Worm (Caenorhabditis elegans): ENCODE data around the gene F41G4.8.

Gene F41G4.8

DNA sequence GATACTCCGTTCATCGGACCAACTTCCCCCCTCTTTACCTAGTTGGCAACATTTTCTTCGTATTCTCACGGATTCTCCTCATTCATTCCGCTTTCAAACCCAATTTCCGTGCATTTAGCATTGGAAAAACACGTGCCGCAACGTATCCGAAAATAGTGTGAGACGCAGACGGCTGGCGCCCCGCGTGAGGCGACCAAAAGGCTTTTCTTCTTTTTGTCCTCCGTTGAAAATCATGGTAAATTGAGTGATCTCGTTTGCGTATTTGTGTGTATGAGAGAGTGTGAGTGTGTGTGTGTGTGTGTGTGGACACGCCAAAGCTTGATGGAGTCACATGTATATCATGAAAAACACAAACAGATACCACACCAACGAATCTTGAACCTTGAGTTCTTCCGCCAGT lies 48.0 kb downstream of the F41G4.8 start (continued):
- TF ChIP-seq unc-130 (GFP tag; optimal IDR thresholded peaks at IDR 0.05) (no peak), lin-1 (GFP tag; IDR thresholded peaks at IDR 0.05) (peak; percentile 82), Y105C5A.15 (GFP tag; IDR thresholded peaks at IDR 0.05) (no peak), nhr-102 (tag; optimal IDR thresholded peaks at IDR 0.05) (peak; percentile 73), mxl-2 (GFP tag; conservative IDR thresholded peaks at IDR 0.05) (peak; percentile 84), arid-1 (GFP tag; conservative IDR thresholded peaks at IDR 0.05) (0 out of 2 replicates have a peak, but pooled peaks have one; percentile 42), dpl-1 (GFP tag; optimal IDR thresholded peaks at IDR 0.05) (peak; percentile 48), nhr-11 (tag; optimal IDR thresholded peaks at IDR 0.05) (peak; percentile 98), unc-62 (GFP tag; optimal IDR thresholded peaks at IDR 0.05 in 1 of 2) (peak in 1 of 2 experiments; percentile 100), unc-62 (tag; optimal IDR thresholded peaks at IDR 0.05) (no peak), hlh-11 (tag; optimal IDR thresholded peaks at IDR 0.05) (peak; percentile 99), mep-1 (tag; optimal IDR thresholded peaks at IDR 0.05) (peak; percentile 95), spr-1 (tag; optimal IDR thresholded peaks at IDR 0.05) (peak; percentile 44), F44E2.7 (GFP tag; IDR thresholded peaks at IDR 0.05) (no peak), nhr-48 (tag; optimal IDR thresholded peaks at IDR 0.05) (peak; percentile 81), egl-27 (tag; optimal IDR thresholded peaks at IDR 0.05) (peak; percentile 13), mxl-3 (GFP tag; optimal IDR thresholded peaks at IDR 0.05) (peak; percentile 97), skn-1 (tag; optimal IDR thresholded peaks at IDR 0.05) (peak; percentile 61), D1046.2 (GFP tag; IDR thresholded peaks at IDR 0.05) (0 out of 2 replicates have a peak, but pooled peaks have one; percentile 26), cey-2 (tag; optimal IDR thresholded peaks at IDR 0.05; ENCODE audit: borderline replicate concordance, insufficient read depth) (no peak), zfp-3 (GFP tag; conservative IDR thresholded peaks at IDR 0.05) (peak; percentile 64; the same call in 1 of the 2 replicates), snpc-4 (tag; optimal IDR thresholded peaks at IDR 0.05) (no peak), F37D6.2 (tag; optimal IDR thresholded peaks at IDR 0.05) (peak; percentile 76), mdt-29 (GFP tag; IDR thresholded peaks at IDR 0.05) (peak; percentile 84), ztf-11 (tag; optimal IDR thresholded peaks at IDR 0.05) (no peak), ceh-62 (tag; optimal IDR thresholded peaks at IDR 0.05) (no peak), lin-29 (GFP tag; IDR thresholded peaks at IDR 0.05) (0 out of 2 replicates have a peak, but pooled peaks have one; percentile 48), saeg-2 (GFP tag; IDR thresholded peaks at IDR 0.05) (peak; percentile 66), aha-1 (tag) (peak; percentile 100), jun-1 (tag; optimal IDR thresholded peaks at IDR 0.05) (peak; percentile 17), ama-1 (optimal IDR thresholded peaks at IDR 0.05) (peak; percentile 37)

DNA sequence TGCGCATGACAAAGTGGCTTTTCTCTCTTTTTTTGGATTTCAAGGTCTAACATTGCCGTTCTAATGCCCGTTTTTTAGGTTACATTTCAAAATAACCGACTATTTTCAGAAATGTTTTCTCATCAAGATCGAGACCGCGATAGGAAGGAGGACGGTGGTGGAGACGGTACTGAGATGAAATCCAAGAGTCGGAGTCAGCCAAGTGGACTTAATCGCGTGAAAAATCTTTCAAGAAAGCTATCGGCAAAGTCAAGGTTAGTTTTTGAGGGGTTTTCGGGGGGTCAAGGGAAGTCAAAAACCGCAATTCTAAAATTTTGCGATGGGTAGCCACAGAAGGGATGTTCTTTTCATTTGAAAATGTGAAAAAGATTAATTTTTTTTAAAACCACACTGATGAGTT lies 48.8 kb downstream of the F41G4.8 start, which contains the start of gene aak-2:
Gene aak-2, plus strand, starts transcription at position 110 of the 400 bp plus-strand sequence.
- TF ChIP-seq aha-1 (tag) (peak; percentile 15), skn-1 (tag; optimal IDR thresholded peaks at IDR 0.05) (no peak), unc-62 (GFP tag; optimal IDR thresholded peaks at IDR 0.05 in 1 of 2) (peak in 1 of 2 experiments; percentile 41), unc-62 (tag; optimal IDR thresholded peaks at IDR 0.05) (no peak)

DNA sequence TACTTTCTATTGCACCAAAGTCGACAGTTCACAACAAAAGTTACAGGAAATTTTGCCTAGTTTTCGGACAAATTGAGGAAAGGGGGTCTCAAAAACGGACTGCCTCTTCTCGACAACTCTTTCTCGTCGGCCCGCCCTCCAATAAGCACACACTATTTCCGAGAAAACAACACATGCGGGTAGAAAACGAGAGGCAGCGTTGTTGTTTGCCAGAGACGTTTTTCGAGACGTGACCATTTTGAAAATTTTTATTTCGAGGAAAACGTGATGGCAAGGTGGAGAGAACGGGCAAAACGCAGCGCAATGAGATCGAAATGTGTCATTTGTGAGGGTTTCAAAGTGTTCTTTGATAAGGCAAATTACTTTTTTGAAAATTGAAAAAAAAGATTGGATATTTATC lies 51.4 kb downstream of the F41G4.8 start:
- TF ChIP-seq jun-1 (tag; optimal IDR thresholded peaks at IDR 0.05) (no peak), F37D6.2 (tag; optimal IDR thresholded peaks at IDR 0.05) (no peak), hif-1 (tag; optimal IDR thresholded peaks at IDR 0.05) (peak in 1 of 2 experiments; percentile 78), dmd-6 (GFP tag; IDR thresholded peaks at IDR 0.05) (peak; percentile 64), ZK546.5 (tag; optimal IDR thresholded peaks at IDR 0.05) (no peak), nhr-42 (GFP tag; IDR thresholded peaks at IDR 0.05) (no peak), fkh-10 (GFP tag; optimal IDR thresholded peaks at IDR 0.05) (peak; percentile 8), nhr-41 (GFP tag; IDR thresholded peaks at IDR 0.05) (no peak), aha-1 (tag) (peak; percentile 2), hlh-30 (tag; optimal IDR thresholded peaks at IDR 0.05; ENCODE audit: insufficient read depth) (peak; percentile 88), lsy-2 (tag; optimal IDR thresholded peaks at IDR 0.05) (peak in 1 of 2 experiments; percentile 48), ceh-20 (GFP tag; IDR thresholded peaks at IDR 0.05) (no peak), hmg-1.1 (GFP tag; IDR thresholded peaks at IDR 0.05) (peak; percentile 40; the same call in 1 of the 2 replicates), lim-7 (GFP tag; IDR thresholded peaks at IDR 0.05) (0 out of 2 replicates have a peak, but pooled peaks have one; percentile 7), nhr-237 (tag; optimal IDR thresholded peaks at IDR 0.05) (no peak), ceh-82 (tag; optimal IDR thresholded peaks at IDR 0.05) (no peak), dmd-8 (GFP tag; IDR thresholded peaks at IDR 0.05) (no peak), ztf-7 (tag; optimal IDR thresholded peaks at IDR 0.05) (no peak), ctbp-1 (GFP tag; IDR thresholded peaks at IDR 0.05) (0 out of 2 replicates have a peak, but pooled peaks have one; percentile 38), duxl-1 (tag; optimal IDR thresholded peaks at IDR 0.05; ENCODE audit: poor library complexity) (peak; percentile 5), hlh-11 (tag; optimal IDR thresholded peaks at IDR 0.05) (peak; percentile 30), lin-13 (GFP tag; optimal IDR thresholded peaks at IDR 0.05) (no peak), saeg-2 (GFP tag; IDR thresholded peaks at IDR 0.05) (no peak)

Measured in whole organism, L4 larva.